Worm (Caenorhabditis elegans) whole organism, L2 larva: Measurements from ENCODE around the gene F56A11.6.

ENCODE experiments used
- nhr-11 ChIP-seq: fragments of 150-350 bp; optimal IDR thresholded peaks from 2 replicates; lab custom pipeline; 2014; ENCODE audit warnings: missing biosample characterization, missing genetic modification characterization
- snpc-4 ChIP-seq: fragments of 150-350 bp; optimal IDR thresholded peaks from 2 replicates; lab custom pipeline; 2014; ENCODE audit warnings: missing biosample characterization, missing genetic modification characterization

ce11 chrIV:551923-552322 lies 30.1 kb downstream of the F56A11.6 start:
- no peak for TF ChIP-seq snpc-4 (tag; lab: Kevin White, UChicago)
- no peak for TF ChIP-seq nhr-11 (tag; lab: Kevin White, UChicago)
